Fruit fly (Drosophila melanogaster) whole organism, embryonic: Measurements from ENCODE around the gene CG45544.

Experiments
- Abd-B ChIP-seq: fragments of 200-800 bp; sonication (Bioruptor generic); optimal IDR thresholded peaks from 2 replicates; lab custom pipeline; 2018; ENCODE audit warnings: missing biosample characterization, mild to moderate bottlenecking, missing genetic modification characterization, moderate library complexity
- Atf6 ChIP-seq: fragments of 200-800 bp; sonication (Bioruptor generic); IDR thresholded peaks from 2 replicates; pipeline ENCODE4 v1.3.6; 2022; ENCODE audit warnings: missing biosample characterization, missing genetic modification characterization
- CG12071 ChIP-seq: fragments of 200-800 bp; sonication (Bioruptor generic); optimal IDR thresholded peaks from 3 replicates; lab custom pipeline; 2018; ENCODE audit warnings: missing biosample characterization, mild to moderate bottlenecking, missing genetic modification characterization
- CG13424 ChIP-seq: fragments of 200-800 bp; sonication (Bioruptor generic); optimal IDR thresholded peaks from 2 replicates; lab custom pipeline; 2019; ENCODE audit warnings: missing biosample characterization, mild to moderate bottlenecking, missing genetic modification characterization, moderate library complexity
- CG14441 ChIP-seq: fragments of 200-800 bp; sonication (Bioruptor generic); IDR thresholded peaks from 2 replicates; pipeline ENCODE4 v1.3.6; 2022; ENCODE audit warnings: missing biosample characterization, missing genetic modification characterization
- CG14965 ChIP-seq: fragments of 200-800 bp; sonication (Bioruptor generic); optimal IDR thresholded peaks from 2 replicates; lab custom pipeline; 2016; ENCODE audit warnings: missing biosample characterization, missing genetic modification characterization, borderline replicate concordance
- CG16779 ChIP-seq: fragments of 200-800 bp; sonication (Bioruptor generic); IDR thresholded peaks from 2 replicates; pipeline ENCODE4 v1.3.6; 2022; ENCODE audit warnings: missing biosample characterization, missing genetic modification characterization
- CG16815 ChIP-seq: fragments of 200-800 bp; sonication (Bioruptor generic); optimal IDR thresholded peaks from 3 replicates; lab custom pipeline; 2017; ENCODE audit warnings: missing biosample characterization, mild to moderate bottlenecking, missing genetic modification characterization
- CG17385 ChIP-seq: fragments of 200-800 bp; sonication (Bioruptor generic); optimal IDR thresholded peaks from 3 replicates; lab custom pipeline; 2018; ENCODE audit warnings: missing biosample characterization, mild to moderate bottlenecking, missing genetic modification characterization
- CG18764 ChIP-seq: fragments of 200-800 bp; sonication (Bioruptor generic); optimal IDR thresholded peaks from 3 replicates; lab custom pipeline; 2016; ENCODE audit warnings: missing biosample characterization, missing genetic modification characterization
- CG31441 ChIP-seq: fragments of 200-800 bp; sonication (Bioruptor generic); IDR thresholded peaks from 2 replicates; pipeline ENCODE4 v1.3.6; 2022; ENCODE audit warnings: missing biosample characterization, missing genetic modification characterization
- CG32772 ChIP-seq: fragments of 200-800 bp; sonication (Bioruptor generic); IDR thresholded peaks from 2 replicates; pipeline ENCODE4 v1.3.6; 2022; ENCODE audit warnings: missing biosample characterization, missing genetic modification characterization
- CG3281 ChIP-seq: fragments of 200-800 bp; sonication (Bioruptor generic); optimal IDR thresholded peaks from 3 replicates; lab custom pipeline; 2017; ENCODE audit warnings: missing biosample characterization, mild to moderate bottlenecking, missing genetic modification characterization
- CG33557 ChIP-seq: fragments of 200-800 bp; sonication (Bioruptor generic); optimal IDR thresholded peaks from 2 replicates; lab custom pipeline; 2019; ENCODE audit warnings: missing biosample characterization, mild to moderate bottlenecking, missing genetic modification characterization, moderate library complexity
- CG4707 ChIP-seq: fragments of 200-800 bp; sonication (Bioruptor generic); optimal IDR thresholded peaks from 2 replicates; lab custom pipeline; 2018; ENCODE audit warnings: missing biosample characterization, mild to moderate bottlenecking, missing genetic modification characterization, moderate library complexity
- CG6813 ChIP-seq: fragments of 200-800 bp; sonication (Bioruptor generic); optimal IDR thresholded peaks from 2 replicates; lab custom pipeline; 2017; ENCODE audit warnings: missing biosample characterization, missing genetic modification characterization, mild to moderate bottlenecking, moderate library complexity, missing genetic modification reagents
- CG7786 ChIP-seq: fragments of 200-800 bp; sonication (Bioruptor generic); optimal IDR thresholded peaks from 2 replicates; lab custom pipeline; 2016; ENCODE audit warnings: missing biosample characterization, missing genetic modification characterization
- CG8924 ChIP-seq: fragments of 200-800 bp; optimal IDR thresholded peaks from 3 replicates; lab custom pipeline; 2019; ENCODE audit warnings: missing biosample characterization, mild to moderate bottlenecking, missing genetic modification characterization, moderate library complexity
- CG9932 ChIP-seq: fragments of 200-800 bp; sonication (Bioruptor generic); IDR thresholded peaks from 2 replicates; pipeline ENCODE4 v1.3.6; 2022; ENCODE audit warnings: missing biosample characterization, missing genetic modification characterization
- CHES-1-like ChIP-seq: fragments of 200-800 bp; sonication (Bioruptor generic); optimal IDR thresholded peaks from 2 replicates; lab custom pipeline; 2016; ENCODE audit warnings: missing biosample characterization, missing genetic modification characterization
- CTCF ChIP-seq: fragments of 200-800 bp; sonication (Bioruptor generic); optimal IDR thresholded peaks from 2 replicates; lab custom pipeline; 2017; ENCODE audit warnings: missing biosample characterization, mild to moderate bottlenecking, missing genetic modification characterization, moderate library complexity
- Chrac-16 ChIP-seq: fragments of 200-800 bp; sonication (Bioruptor generic); optimal IDR thresholded peaks from 3 replicates; lab custom pipeline; 2016; ENCODE audit warnings: missing biosample characterization, missing genetic modification characterization
- Dad ChIP-seq: fragments of 200-800 bp; sonication (Bioruptor generic); optimal IDR thresholded peaks from 3 replicates; lab custom pipeline; 2016; ENCODE audit warnings: missing biosample characterization, missing genetic modification characterization
- Dbx ChIP-seq: fragments of 200-800 bp; sonication (Bioruptor generic); IDR thresholded peaks from 3 replicates; pipeline ENCODE4 v1.3.6; 2022; ENCODE audit warnings: missing biosample characterization, missing genetic modification characterization
- Doc2 ChIP-seq: fragments of 200-800 bp; sonication (Bioruptor generic); IDR thresholded peaks from 2 replicates; pipeline ENCODE4 v1.3.6; 2022; ENCODE audit warnings: missing biosample characterization, missing genetic modification characterization
- Doc3 ChIP-seq: fragments of 200-800 bp; sonication (Bioruptor generic); IDR thresholded peaks from 3 replicates; pipeline ENCODE4 v1.3.6; 2022; ENCODE audit warnings: missing biosample characterization, missing genetic modification characterization; ENCODE audit not compliant: partially characterized antibody
- Hand ChIP-seq: fragments of 200-800 bp; sonication (Bioruptor generic); optimal IDR thresholded peaks from 2 replicates; lab custom pipeline; 2017; ENCODE audit warnings: mild to moderate bottlenecking, missing biosample characterization, missing genetic modification reagents, missing genetic modification characterization
- Hr51 ChIP-seq, 2 experiments: fragments of 200-800 bp; sonication (Bioruptor generic); optimal IDR thresholded peaks; 2 replicates in 1 of 2; 3 replicates in 1 of 2; lab custom pipeline; 2016 to 2018; ENCODE audit warnings: missing biosample characterization in 2 of 2, missing genetic modification characterization in 2 of 2, mild to moderate bottlenecking in 1 of 2, moderate library complexity in 1 of 2
- Mad ChIP-seq: fragments of 200-800 bp; sonication (Bioruptor generic); optimal IDR thresholded peaks from 2 replicates; lab custom pipeline; 2016; ENCODE audit warnings: missing biosample characterization, missing genetic modification characterization
- Oaz ChIP-seq: fragments of 200-800 bp; sonication (Bioruptor generic); IDR thresholded peaks from 2 replicates; pipeline ENCODE4 v1.3.6; 2022; ENCODE audit warnings: missing biosample characterization, missing genetic modification characterization
- Scr ChIP-seq: fragments of 200-800 bp; sonication (Bioruptor generic); IDR thresholded peaks from 2 replicates; pipeline ENCODE4 v1.3.6; 2022; ENCODE audit warnings: missing biosample characterization, missing genetic modification characterization; ENCODE audit not compliant: partially characterized antibody
- Sin3A ChIP-seq: fragments of >200 bp; optimal IDR thresholded peaks from 2 replicates; lab custom pipeline; 2018
- Stat92E ChIP-seq, 3 experiments: fragments of >200 bp in 2 of 3; fragments of 200-800 bp in 1 of 3; sonication (Bioruptor generic) in 1 of 3; optimal IDR thresholded peaks; 2 replicates each; lab custom pipeline; 2017 to 2019; ENCODE audit warnings: missing biosample characterization in 3 of 3, missing genetic modification characterization in 3 of 3, mild to moderate bottlenecking in 1 of 3, moderate library complexity in 1 of 3
- bab2 ChIP-seq: fragments of 200-800 bp; sonication (Bioruptor generic); optimal IDR thresholded peaks from 2 replicates; lab custom pipeline; 2016; ENCODE audit warnings: missing biosample characterization, missing genetic modification characterization
- bbx ChIP-seq: fragments of 200-800 bp; sonication (Bioruptor generic); IDR thresholded peaks from 2 replicates; pipeline ENCODE4 v1.3.6; 2022; ENCODE audit warnings: missing biosample characterization, missing genetic modification characterization; ENCODE audit not compliant: partially characterized antibody
- crol ChIP-seq: fragments of 200-800 bp; sonication (Bioruptor generic); IDR thresholded peaks from 2 replicates; pipeline ENCODE4 v1.3.6; 2022; ENCODE audit warnings: missing biosample characterization, missing genetic modification characterization
- danr ChIP-seq: fragments of 200-800 bp; sonication (Bioruptor generic); IDR thresholded peaks from 2 replicates; pipeline ENCODE4 v1.3.6; 2022; ENCODE audit warnings: missing biosample characterization, missing genetic modification characterization
- dimm ChIP-seq: fragments of 200-800 bp; sonication (Bioruptor generic); IDR thresholded peaks from 2 replicates; pipeline ENCODE4 v1.3.6; 2022; ENCODE audit warnings: missing biosample characterization, missing genetic modification characterization
- emc ChIP-seq: fragments of 200-800 bp; sonication (Bioruptor generic); optimal IDR thresholded peaks from 2 replicates; lab custom pipeline; 2016; ENCODE audit warnings: missing biosample characterization, missing genetic modification characterization
- ewg ChIP-seq: fragments of 200-800 bp; sonication (Bioruptor generic); optimal IDR thresholded peaks from 3 replicates; lab custom pipeline; 2017; ENCODE audit warnings: mild to moderate bottlenecking, missing biosample characterization, missing genetic modification reagents, missing genetic modification characterization
- gcm ChIP-seq: fragments of 200-800 bp; sonication (Bioruptor generic); optimal IDR thresholded peaks from 2 replicates; lab custom pipeline; 2019; ENCODE audit warnings: missing biosample characterization, mild to moderate bottlenecking, missing genetic modification characterization, moderate library complexity
- jigr1 ChIP-seq: fragments of 200-800 bp; sonication (Bioruptor generic); IDR thresholded peaks from 3 replicates; pipeline ENCODE4 v1.3.6; 2022; ENCODE audit warnings: missing biosample characterization, missing genetic modification characterization
- jing ChIP-seq: fragments of 200-800 bp; sonication (Bioruptor generic); optimal IDR thresholded peaks from 2 replicates; lab custom pipeline; 2018; ENCODE audit warnings: missing biosample characterization, mild to moderate bottlenecking, missing genetic modification characterization
- repo ChIP-seq: fragments of 200-800 bp; sonication (Bioruptor generic); optimal IDR thresholded peaks from 2 replicates; lab custom pipeline; 2016; ENCODE audit warnings: missing biosample characterization, missing genetic modification characterization
- ro ChIP-seq: fragments of 200-800 bp; sonication (Bioruptor generic); IDR thresholded peaks from 2 replicates; pipeline ENCODE4 v1.3.6; 2022; ENCODE audit warnings: missing biosample characterization, missing genetic modification characterization
- sc ChIP-seq, 3 experiments: fragments of >200 bp in 2 of 3; fragments of 200-800 bp in 1 of 3; sonication (Bioruptor generic) in 1 of 3; optimal IDR thresholded peaks; 2 replicates in 2 of 3; 3 replicates in 1 of 3; lab custom pipeline; 2017; ENCODE audit warnings: mild to moderate bottlenecking in 1 of 3, missing biosample characterization in 1 of 3, missing genetic modification characterization in 1 of 3, missing genetic modification reagents in 1 of 3
- sim ChIP-seq: fragments of 200-800 bp; sonication (Bioruptor generic); IDR thresholded peaks from 2 replicates; pipeline ENCODE4 v1.3.6; 2022; ENCODE audit warnings: missing biosample characterization, missing genetic modification characterization
- slbo ChIP-seq: fragments of 200-800 bp; sonication (Bioruptor generic); IDR thresholded peaks from 2 replicates; pipeline ENCODE4 v1.3.6; 2022; ENCODE audit warnings: missing biosample characterization, missing genetic modification characterization
- sr ChIP-seq: fragments of 200-800 bp; sonication (Bioruptor generic); IDR thresholded peaks from 3 replicates; pipeline ENCODE4 v1.3.6; 2022; ENCODE audit warnings: missing biosample characterization, missing genetic modification characterization
- ttk ChIP-seq: fragments of 200-800 bp; sonication (Bioruptor generic); IDR thresholded peaks from 2 replicates; pipeline ENCODE4 v2.1.2; 2022; ENCODE audit warnings: missing biosample characterization, missing genetic modification characterization
- vnd ChIP-seq: fragments of 200-800 bp; sonication (Bioruptor generic); IDR thresholded peaks from 3 replicates; pipeline ENCODE4 v1.3.6; 2022; ENCODE audit warnings: missing biosample characterization, missing genetic modification characterization; ENCODE audit not compliant: partially characterized antibody
- zfh1 ChIP-seq: fragments of 200-800 bp; sonication (Bioruptor generic); IDR thresholded peaks from 3 replicates; pipeline ENCODE4 v1.3.6; 2022; ENCODE audit warnings: missing biosample characterization, missing genetic modification characterization

CG45544 gene

DNA sequence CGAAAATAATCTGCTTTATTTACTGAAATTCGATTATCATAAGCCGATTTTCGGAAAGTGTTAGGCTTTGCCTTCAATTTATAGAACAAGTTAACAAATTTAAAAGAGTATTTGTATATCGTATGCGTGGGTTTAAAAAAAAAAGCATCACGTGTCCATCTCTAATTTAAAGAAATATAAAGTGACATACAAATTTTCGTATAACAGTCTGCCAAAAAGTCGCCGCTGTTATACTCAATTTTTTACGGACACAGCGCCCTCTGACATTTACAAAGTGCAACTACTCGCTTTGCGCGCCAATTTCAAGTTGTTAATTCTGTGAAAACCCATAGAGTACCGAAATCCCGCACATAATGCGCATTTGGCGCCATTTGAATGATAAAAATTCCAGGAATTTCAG lies 4.9 kb upstream of the CG45544 start (continued):
- TF ChIP-seq Atf6 (no peak), zfh1 (GFP tag; lab: Robert Waterston, UW) (peak; percentile 66; the same call in 2 of the 3 replicates), CHES-1-like (GFP tag; lab: Kevin White, UChicago) (no peak), sr (GFP tag; lab: Robert Waterston, UW) (0 out of 3 replicates have a peak, but pooled peaks have one; percentile 37), CG4707 (GFP tag; lab: Kevin White, UChicago) (no peak), Chrac-16 (GFP tag; lab: Kevin White, UChicago) (peak; percentile 13), jing (no peak), Sin3A (no peak), CG8924 (no peak), CG32772 (peak; percentile 52), Hr51 (GFP tag; optimal IDR thresholded peaks at IDR 0.05; lab: Kevin White, UChicago) (peak in 1 of 2 experiments; percentile 7), Scr (GFP tag; lab: Robert Waterston, UW) (peak; percentile 81), repo (no peak), Doc3 (GFP tag; lab: Robert Waterston, UW) (peak; percentile 89), ro (GFP tag; lab: Robert Waterston, UW) (no peak), jigr1 (GFP tag; lab: Robert Waterston, UW) (no peak), ttk (GFP tag; lab: Robert Waterston, UW) (no peak), emc (GFP tag; lab: Kevin White, UChicago) (no peak), CG12071 (GFP tag; lab: Kevin White, UChicago) (no peak), Mad (GFP tag; lab: Kevin White, UChicago) (no peak), vnd (peak; percentile 67), CG9932 (GFP tag; lab: Robert Waterston, UW) (peak; percentile 45; the same call in 1 of the 2 replicates), CG3281 (GFP tag; lab: Kevin White, UChicago) (no peak), sim (GFP tag; lab: Robert Waterston, UW) (no peak), Dbx (GFP tag; lab: Robert Waterston, UW) (no peak), Oaz (0 out of 2 replicates have a peak, but pooled peaks have one; percentile 39), Stat92E (GFP tag; optimal IDR thresholded peaks at IDR 0.05; lab: Kevin White, UChicago) (peak in 1 of 3 experiments; percentile 52), CTCF (GFP tag; lab: Kevin White, UChicago) (peak; percentile 98), CG7786 (GFP tag; lab: Kevin White, UChicago) (no peak), bbx (GFP tag; lab: Robert Waterston, UW) (peak; percentile 75), danr (GFP tag; lab: Robert Waterston, UW) (no peak), CG33557 (GFP tag; lab: Kevin White, UChicago) (no peak), sc (optimal IDR thresholded peaks at IDR 0.05; lab: Kevin White, UChicago) (no peak), sc (GFP tag; optimal IDR thresholded peaks at IDR 0.05; lab: Kevin White, UChicago) (no peak), Abd-B (no peak), slbo (peak; percentile 51), Dad (GFP tag; lab: Kevin White, UChicago) (no peak), CG16815 (GFP tag; lab: Kevin White, UChicago) (no peak), crol (GFP tag; lab: Robert Waterston, UW) (no peak), CG13424 (tag; lab: Kevin White, UChicago) (no peak), CG18764 (peak; percentile 49), Doc2 (no peak), CG6813 (GFP tag; lab: Kevin White, UChicago) (no peak), CG31441 (GFP tag; lab: Robert Waterston, UW) (no peak), bab2 (GFP tag; lab: Kevin White, UChicago) (no peak), CG16779 (GFP tag; lab: Robert Waterston, UW) (no peak), CG14441 (no peak), ewg (GFP tag; lab: Kevin White, UChicago) (no peak), CG14965 (GFP tag; lab: Kevin White, UChicago) (no peak), Hand (GFP tag; lab: Kevin White, UChicago) (no peak), CG17385 (GFP tag; lab: Kevin White, UChicago) (no peak), gcm (GFP tag; lab: Kevin White, UChicago) (no peak), dimm (GFP tag; lab: Robert Waterston, UW) (no peak)
